Worm (Caenorhabditis elegans) whole organism, L2 larva: Measurements from ENCODE around the gene C35C5.8.
A peak's percentile ranks its signal among the peaks of the same experiment; 100 is the strongest.

Source experiments
- C34F6.9 ChIP-seq: fragments of 150-350 bp; optimal IDR thresholded peaks from 2 replicates; lab custom pipeline; 2014; ENCODE audit warnings: missing biosample characterization, missing genetic modification characterization
- F13H6.1 ChIP-seq: sonication (generic microtip); optimal IDR thresholded peaks from 2 replicates; lab custom pipeline; 2016; ENCODE audit warnings: missing genetic modification characterization, missing compliant biosample characterization
- R02D3.7 ChIP-seq: fragments of 150-350 bp; optimal IDR thresholded peaks from 2 replicates; lab custom pipeline; 2014; ENCODE audit warnings: missing biosample characterization, missing genetic modification characterization
- Y55F3AM.14 ChIP-seq: fragments of 200-800 bp; sonication (Bioruptor generic); optimal IDR thresholded peaks from 2 replicates; lab custom pipeline; 2018; ENCODE audit warnings: mild to moderate bottlenecking, missing genetic modification characterization, missing compliant biosample characterization
- ZK546.5 ChIP-seq: sonication (generic microtip); optimal IDR thresholded peaks from 2 replicates; lab custom pipeline; 2017; ENCODE audit warnings: missing biosample characterization, missing genetic modification characterization
- alr-1 ChIP-seq: fragments of 150-350 bp; optimal IDR thresholded peaks from 2 replicates; lab custom pipeline; 2014; ENCODE audit warnings: missing biosample characterization, missing genetic modification characterization
- aly-2 ChIP-seq: fragments of 150-350 bp; optimal IDR thresholded peaks from 2 replicates; lab custom pipeline; 2014; ENCODE audit warnings: missing biosample characterization, missing genetic modification characterization
- ama-1 ChIP-seq: fragments of 150-350 bp; optimal IDR thresholded peaks from 2 replicates; lab custom pipeline; 2018; ENCODE audit warnings: inconsistent platforms
- blmp-1 ChIP-seq: sonication (generic microtip); optimal IDR thresholded peaks from 2 replicates; lab custom pipeline; 2017; ENCODE audit warnings: missing genetic modification characterization, mild to moderate bottlenecking, missing compliant biosample characterization, antibody characterized with exemption, moderate library complexity; ENCODE audit not compliant: insufficient read depth
- ceh-16 ChIP-seq: fragments of 150-350 bp; optimal IDR thresholded peaks from 2 replicates; lab custom pipeline; 2014; ENCODE audit warnings: missing biosample characterization, missing genetic modification characterization
- ceh-82 ChIP-seq: fragments of 150-350 bp; optimal IDR thresholded peaks from 2 replicates; lab custom pipeline; 2014; ENCODE audit warnings: missing biosample characterization, missing genetic modification characterization
- crh-2 ChIP-seq: sonication (generic microtip); optimal IDR thresholded peaks from 2 replicates; lab custom pipeline; 2017; ENCODE audit warnings: missing biosample characterization, missing genetic modification characterization
- dmd-4 ChIP-seq: sonication (generic microtip); optimal IDR thresholded peaks from 2 replicates; lab custom pipeline; 2017; ENCODE audit warnings: missing biosample characterization, missing genetic modification characterization
- fos-1 ChIP-seq: fragments of 150-350 bp; optimal IDR thresholded peaks from 2 replicates; lab custom pipeline; 2014; ENCODE audit warnings: missing biosample characterization, missing genetic modification characterization
- gmeb-1 ChIP-seq: fragments of 150-350 bp; optimal IDR thresholded peaks from 2 replicates; lab custom pipeline; 2014; ENCODE audit warnings: missing biosample characterization, missing genetic modification characterization
- lin-11 ChIP-seq: fragments of 150-350 bp; sonication (generic microtip); optimal IDR thresholded peaks from 2 replicates; lab custom pipeline; 2014; ENCODE audit warnings: missing biosample characterization, missing genetic modification characterization, inconsistent platforms, mixed read lengths
- lin-13 ChIP-seq: fragments of 150-350 bp; optimal IDR thresholded peaks from 2 replicates; lab custom pipeline; 2014; ENCODE audit warnings: missing biosample characterization, missing genetic modification reagents, missing genetic modification characterization
- lin-39 ChIP-seq: fragments of 150-350 bp; optimal IDR thresholded peaks from 2 replicates; lab custom pipeline; 2014; ENCODE audit warnings: missing biosample characterization, missing genetic modification reagents, missing genetic modification characterization
- lsy-2 ChIP-seq, 2 experiments: fragments of 150-350 bp in 1 of 2; sonication (generic microtip) in 1 of 2; optimal IDR thresholded peaks; 2 replicates each; lab custom pipeline; 2014 to 2017; ENCODE audit warnings: missing biosample characterization in 2 of 2, missing genetic modification characterization in 2 of 2
- mab-5 ChIP-seq: fragments of 150-350 bp; optimal IDR thresholded peaks from 2 replicates; lab custom pipeline; 2014; ENCODE audit warnings: missing biosample characterization, missing genetic modification characterization
- mdl-1 ChIP-seq, 2 experiments: fragments of 150-350 bp in 1 of 2; sonication (generic microtip) in 1 of 2; optimal IDR thresholded peaks; 2 replicates each; lab custom pipeline; 2017; ENCODE audit warnings: missing biosample characterization in 2 of 2, missing genetic modification characterization in 2 of 2
- nhr-10 ChIP-seq: sonication (generic microtip); optimal IDR thresholded peaks from 2 replicates; lab custom pipeline; 2017; ENCODE audit warnings: missing biosample characterization, missing genetic modification characterization
- nhr-11 ChIP-seq: fragments of 150-350 bp; optimal IDR thresholded peaks from 2 replicates; lab custom pipeline; 2014; ENCODE audit warnings: missing biosample characterization, missing genetic modification characterization
- nhr-12 ChIP-seq: fragments of 150-350 bp; optimal IDR thresholded peaks from 2 replicates; lab custom pipeline; 2014; ENCODE audit warnings: missing biosample characterization, missing genetic modification characterization
- nhr-129 ChIP-seq: fragments of 150-350 bp; optimal IDR thresholded peaks from 2 replicates; lab custom pipeline; 2014; ENCODE audit warnings: missing biosample characterization, missing genetic modification characterization
- nhr-23 ChIP-seq: fragments of 150-350 bp; optimal IDR thresholded peaks from 2 replicates; lab custom pipeline; 2014; ENCODE audit warnings: missing biosample characterization, missing genetic modification reagents, missing genetic modification characterization
- nhr-6 ChIP-seq: fragments of 150-350 bp; optimal IDR thresholded peaks from 2 replicates; lab custom pipeline; 2014; ENCODE audit warnings: missing biosample characterization, missing genetic modification characterization
- nhr-77 ChIP-seq: fragments of 150-350 bp; optimal IDR thresholded peaks from 2 replicates; lab custom pipeline; 2014; ENCODE audit warnings: missing biosample characterization, missing genetic modification characterization
- sem-4 ChIP-seq: fragments of 150-350 bp; optimal IDR thresholded peaks from 2 replicates; lab custom pipeline; 2014; ENCODE audit warnings: missing biosample characterization, missing genetic modification reagents, missing genetic modification characterization
- skn-1 ChIP-seq: sonication (generic microtip); optimal IDR thresholded peaks from 2 replicates; lab custom pipeline; 2017; ENCODE audit warnings: missing biosample characterization, missing genetic modification characterization
- sma-3 ChIP-seq: sonication (generic microtip); optimal IDR thresholded peaks from 2 replicates; lab custom pipeline; 2016; ENCODE audit warnings: missing genetic modification reagents, missing genetic modification characterization, missing compliant biosample characterization
- sma-9 ChIP-seq, 2 experiments: fragments of 150-350 bp in 1 of 2; sonication (generic microtip) in 1 of 2; optimal IDR thresholded peaks; 2 replicates each; lab custom pipeline; 2014 to 2016; ENCODE audit warnings: missing genetic modification characterization in 2 of 2, mild to moderate bottlenecking in 1 of 2, missing biosample characterization in 1 of 2, missing compliant biosample characterization in 1 of 2, missing genetic modification reagents in 1 of 2, moderate library complexity in 1 of 2
- snpc-4 ChIP-seq: fragments of 150-350 bp; optimal IDR thresholded peaks from 2 replicates; lab custom pipeline; 2014; ENCODE audit warnings: missing biosample characterization, missing genetic modification characterization
- unc-39 ChIP-seq: fragments of 150-350 bp; optimal IDR thresholded peaks from 2 replicates; lab custom pipeline; 2014; ENCODE audit warnings: missing biosample characterization, missing genetic modification characterization
- unc-55 ChIP-seq: fragments of 150-350 bp; sonication (generic microtip); optimal IDR thresholded peaks from 3 replicates; lab custom pipeline; 2014; ENCODE audit warnings: missing biosample characterization, missing genetic modification reagents, missing genetic modification characterization
- ztf-1 ChIP-seq: fragments of 200-800 bp; sonication (Bioruptor generic); conservative IDR thresholded peaks from 2 replicates; pipeline ENCODE4 v1.3.6; 2022; ENCODE audit warnings: missing genetic modification characterization, missing compliant biosample characterization
- ztf-11 ChIP-seq: sonication (generic microtip); optimal IDR thresholded peaks from 2 replicates; lab custom pipeline; 2017; ENCODE audit warnings: missing biosample characterization, missing genetic modification characterization
- ztf-4 ChIP-seq: fragments of 150-350 bp; optimal IDR thresholded peaks from 2 replicates; lab custom pipeline; 2014; ENCODE audit warnings: missing biosample characterization, missing genetic modification characterization

C35C5.8 gene

ce11 chrX:11517433-11517832 is 16.0 kb upstream of the C35C5.8 start:
- TF ChIP-seq aly-2 (tag; lab: Kevin White, UChicago) (no peak), Y55F3AM.14 (GFP tag; lab: Kevin White, UChicago) (no peak), ceh-82 (tag; lab: Kevin White, UChicago) (no peak), fos-1 (tag; lab: Kevin White, UChicago) (no peak), mdl-1 (tag; optimal IDR thresholded peaks at IDR 0.05; lab: Kevin White, UChicago) (no peak), nhr-6 (tag; lab: Kevin White, UChicago) (no peak), skn-1 (tag; lab: Kevin White, UChicago) (no peak), mab-5 (no peak), ztf-11 (tag; lab: Kevin White, UChicago) (no peak), lsy-2 (tag; optimal IDR thresholded peaks at IDR 0.05; lab: Kevin White, UChicago) (no peak), gmeb-1 (tag; lab: Kevin White, UChicago) (no peak)
- TF ChIP-seq, all 48 proteins: peak for 0

ce11 chrX:11518415-11518814 is 15.0 kb upstream of the C35C5.8 start:
- TF ChIP-seq ztf-4 (tag; lab: Kevin White, UChicago) (no peak), fos-1 (tag; lab: Kevin White, UChicago) (peak; percentile 15)

- TF ChIP-seq Y55F3AM.14 (GFP tag; lab: Kevin White, UChicago) (no peak), sem-4 (tag; lab: Kevin White, UChicago) (no peak), gmeb-1 (tag; lab: Kevin White, UChicago) (peak; percentile 43), blmp-1 (tag; lab: Kevin White, UChicago) (no peak), lin-13 (GFP tag; lab: Kevin White, UChicago) (no peak), skn-1 (tag; lab: Kevin White, UChicago) (no peak), ZK546.5 (tag; lab: Kevin White, UChicago) (no peak), ceh-82 (tag; lab: Kevin White, UChicago) (no peak), aly-2 (tag; lab: Kevin White, UChicago) (no peak), F13H6.1 (peak; percentile 44), nhr-10 (tag; lab: Kevin White, UChicago) (no peak), ztf-4 (tag; lab: Kevin White, UChicago) (no peak), lsy-2 (tag; optimal IDR thresholded peaks at IDR 0.05; lab: Kevin White, UChicago) (no peak), dmd-4 (tag; lab: Kevin White, UChicago) (no peak), snpc-4 (tag; lab: Kevin White, UChicago) (no peak), nhr-23 (tag; lab: Kevin White, UChicago) (no peak), unc-39 (tag; lab: Kevin White, UChicago) (no peak), ama-1 (lab: Kevin White, UChicago) (no peak), nhr-129 (tag; lab: Kevin White, UChicago) (no peak), C34F6.9 (tag; lab: Kevin White, UChicago) (no peak), nhr-11 (tag; lab: Kevin White, UChicago) (no peak), sma-9 (GFP tag; optimal IDR thresholded peaks at IDR 0.05; lab: Kevin White, UChicago) (peak; percentile 60), sma-9 (tag; optimal IDR thresholded peaks at IDR 0.05; lab: Kevin White, UChicago) (no peak), lin-11 (tag; lab: Kevin White, UChicago) (no peak), ceh-16 (tag; lab: Kevin White, UChicago) (no peak), nhr-77 (tag; lab: Kevin White, UChicago) (no peak), nhr-6 (tag; lab: Kevin White, UChicago) (no peak), alr-1 (tag; lab: Kevin White, UChicago) (no peak), fos-1 (tag; lab: Kevin White, UChicago) (peak; percentile 94), unc-55 (no peak), R02D3.7 (tag; lab: Kevin White, UChicago) (no peak), nhr-12 (tag; lab: Kevin White, UChicago) (no peak), ztf-1 (GFP tag; lab: Robert Waterston, UW) (no peak), lin-39 (tag; lab: Kevin White, UChicago) (no peak), crh-2 (tag; lab: Kevin White, UChicago) (peak; percentile 82), ztf-11 (tag; lab: Kevin White, UChicago) (no peak), sma-3 (no peak)
- TF ChIP-seq, all 48 proteins: peak for 5
Observed at ce11 chrX:11519016-11519509, 14.3 kb upstream of the C35C5.8 start, which contains the start of gene hpo-34. TSS of gene hpo-34 (minus strand) at chrX:11519066.
